Fruit fly (Drosophila melanogaster) whole organism, wandering third instar larva: ENCODE measurements around the gene inaE.

Experiments
- Abd-B ChIP-seq: fragments of >200 bp; optimal IDR thresholded peaks from 2 replicates; lab custom pipeline; 2017; ENCODE audit warnings: missing biosample characterization, missing genetic modification characterization
- Dfd ChIP-seq: fragments of >200 bp; optimal IDR thresholded peaks from 2 replicates; lab custom pipeline; 2017; ENCODE audit warnings: missing biosample characterization, missing genetic modification characterization
- GATAd ChIP-seq: sonication (Bioruptor generic); optimal IDR thresholded peaks from 2 replicates; lab custom pipeline; 2016; ENCODE audit warnings: missing biosample characterization, missing genetic modification characterization
- Hnf4 ChIP-seq: fragments of 200-800 bp; sonication (Bioruptor generic); optimal IDR thresholded peaks from 2 replicates; lab custom pipeline; 2016; ENCODE audit warnings: missing biosample characterization, mild to moderate bottlenecking, missing genetic modification characterization
- Hr78 ChIP-seq: fragments of >200 bp; optimal IDR thresholded peaks from 2 replicates; lab custom pipeline; 2017; ENCODE audit warnings: missing biosample characterization, missing genetic modification characterization
- OdsH ChIP-seq: fragments of 200-800 bp; sonication (Bioruptor generic); optimal IDR thresholded peaks from 2 replicates; lab custom pipeline; 2016; ENCODE audit warnings: missing biosample characterization, mild to moderate bottlenecking, missing genetic modification characterization
- Rel ChIP-seq, 2 experiments: fragments of 200-800 bp; sonication (Bioruptor generic) in 1 of 2; optimal IDR thresholded peaks; 2 replicates in 1 of 2; 3 replicates in 1 of 2; lab custom pipeline; 2016 to 2019; ENCODE audit warnings: mild to moderate bottlenecking in 2 of 2, missing biosample characterization in 2 of 2, missing genetic modification characterization in 2 of 2, moderate library complexity in 1 of 2
- br ChIP-seq: fragments of 200-800 bp; sonication (Bioruptor generic); optimal IDR thresholded peaks from 2 replicates; lab custom pipeline; 2016; ENCODE audit warnings: missing biosample characterization, missing genetic modification characterization
- foxo ChIP-seq, 2 experiments: fragments of 200-800 bp; sonication (Bioruptor generic); optimal IDR thresholded peaks; 2 replicates in 1 of 2; 3 replicates in 1 of 2; lab custom pipeline; 2016 to 2017; ENCODE audit warnings: missing biosample characterization in 2 of 2, missing genetic modification characterization in 2 of 2
- lola ChIP-seq: fragments of >200 bp; optimal IDR thresholded peaks from 2 replicates; lab custom pipeline; 2017; ENCODE audit warnings: missing biosample characterization, missing genetic modification characterization
- psq ChIP-seq: fragments of 200-800 bp; sonication (Bioruptor generic); optimal IDR thresholded peaks from 3 replicates; lab custom pipeline; 2017; ENCODE audit warnings: missing biosample characterization, mild to moderate bottlenecking, missing genetic modification characterization, moderate library complexity
- usp ChIP-seq: fragments of >200 bp; optimal IDR thresholded peaks from 2 replicates; lab custom pipeline; 2017; ENCODE audit warnings: missing biosample characterization, missing genetic modification characterization

- TF ChIP-seq GATAd (GFP tag; lab: Kevin White, UChicago) (no peak), Hnf4 (GFP tag; lab: Kevin White, UChicago) (no peak), Abd-B (GFP tag; lab: Kevin White, UChicago) (peak; percentile 61), foxo (GFP tag; optimal IDR thresholded peaks at IDR 0.05; lab: Kevin White, UChicago) (peak in 1 of 2 experiments; percentile 14), Hr78 (GFP tag; lab: Kevin White, UChicago) (peak; percentile 60), usp (GFP tag; lab: Kevin White, UChicago) (no peak), Dfd (GFP tag; lab: Kevin White, UChicago) (no peak), psq (GFP tag; lab: Kevin White, UChicago) (no peak), br (GFP tag; lab: Kevin White, UChicago) (no peak), Rel (GFP tag; optimal IDR thresholded peaks at IDR 0.05; lab: Kevin White, UChicago) (no peak), Rel (tag; optimal IDR thresholded peaks at IDR 0.05; lab: Kevin White, UChicago) (peak; percentile 18), OdsH (GFP tag; lab: Kevin White, UChicago) (no peak), lola (GFP tag; lab: Kevin White, UChicago) (no peak)
Measured at dm6 chrX:13783534-13783949, at the start of gene inaE.
